Worm (Caenorhabditis elegans) whole organism, L2 larva: Measurements from ENCODE around the gene dot-1.3.

Experiments
- R02D3.7 ChIP-seq: fragments of 150-350 bp; optimal IDR thresholded peaks from 2 replicates; lab custom pipeline; 2014; ENCODE audit warnings: missing biosample characterization, missing genetic modification characterization
- ama-1 ChIP-seq: fragments of 150-350 bp; optimal IDR thresholded peaks from 2 replicates; lab custom pipeline; 2018; ENCODE audit warnings: inconsistent platforms
- ceh-16 ChIP-seq: fragments of 150-350 bp; optimal IDR thresholded peaks from 2 replicates; lab custom pipeline; 2014; ENCODE audit warnings: missing biosample characterization, missing genetic modification characterization
- dmd-4 ChIP-seq: sonication (generic microtip); optimal IDR thresholded peaks from 2 replicates; lab custom pipeline; 2017; ENCODE audit warnings: missing biosample characterization, missing genetic modification characterization
- egl-27 ChIP-seq: sonication (generic microtip); optimal IDR thresholded peaks from 3 replicates; lab custom pipeline; 2017; ENCODE audit warnings: missing biosample characterization, missing genetic modification reagents, missing genetic modification characterization
- elt-3 ChIP-seq: sonication (generic microtip); optimal IDR thresholded peaks from 2 replicates; lab custom pipeline; 2017; ENCODE audit warnings: missing biosample characterization, missing genetic modification characterization
- lin-39 ChIP-seq: fragments of 150-350 bp; optimal IDR thresholded peaks from 2 replicates; lab custom pipeline; 2014; ENCODE audit warnings: missing biosample characterization, missing genetic modification reagents, missing genetic modification characterization
- mdl-1 ChIP-seq, 2 experiments: fragments of 150-350 bp in 1 of 2; sonication (generic microtip) in 1 of 2; optimal IDR thresholded peaks; 2 replicates each; lab custom pipeline; 2017; ENCODE audit warnings: missing biosample characterization in 2 of 2, missing genetic modification characterization in 2 of 2
- nhr-237 ChIP-seq: fragments of 150-350 bp; optimal IDR thresholded peaks from 2 replicates; lab custom pipeline; 2014; ENCODE audit warnings: missing biosample characterization, missing genetic modification characterization
- skn-1 ChIP-seq: sonication (generic microtip); optimal IDR thresholded peaks from 2 replicates; lab custom pipeline; 2017; ENCODE audit warnings: missing biosample characterization, missing genetic modification characterization
- snpc-4 ChIP-seq: fragments of 150-350 bp; optimal IDR thresholded peaks from 2 replicates; lab custom pipeline; 2014; ENCODE audit warnings: missing biosample characterization, missing genetic modification characterization
- ztf-11 ChIP-seq: sonication (generic microtip); optimal IDR thresholded peaks from 2 replicates; lab custom pipeline; 2017; ENCODE audit warnings: missing biosample characterization, missing genetic modification characterization
- ztf-4 ChIP-seq: fragments of 150-350 bp; optimal IDR thresholded peaks from 2 replicates; lab custom pipeline; 2014; ENCODE audit warnings: missing biosample characterization, missing genetic modification characterization

ce11 chrX:12315268-12315667, 12.6 kb upstream of the dot-1.3 start, which contains the start of gene xtr-2:
- TF ChIP-seq R02D3.7 (tag; lab: Kevin White, UChicago) (no peak), egl-27 (no peak), ceh-16 (tag; lab: Kevin White, UChicago) (no peak), lin-39 (no peak), snpc-4 (tag; lab: Kevin White, UChicago) (no peak), ztf-11 (no peak), skn-1 (tag; lab: Kevin White, UChicago) (no peak), elt-3 (tag; lab: Kevin White, UChicago) (no peak), nhr-237 (tag; lab: Kevin White, UChicago) (no peak), mdl-1 (tag; optimal IDR thresholded peaks at IDR 0.05; lab: Kevin White, UChicago) (no peak), dmd-4 (tag; lab: Kevin White, UChicago) (no peak), ztf-4 (no peak), ama-1 (no peak)
